Fruit fly (Drosophila melanogaster): ENCODE results near the gene sev.
A peak's percentile ranks its signal among the peaks of the same experiment; 100 is the strongest.

Gene sev

DNA sequence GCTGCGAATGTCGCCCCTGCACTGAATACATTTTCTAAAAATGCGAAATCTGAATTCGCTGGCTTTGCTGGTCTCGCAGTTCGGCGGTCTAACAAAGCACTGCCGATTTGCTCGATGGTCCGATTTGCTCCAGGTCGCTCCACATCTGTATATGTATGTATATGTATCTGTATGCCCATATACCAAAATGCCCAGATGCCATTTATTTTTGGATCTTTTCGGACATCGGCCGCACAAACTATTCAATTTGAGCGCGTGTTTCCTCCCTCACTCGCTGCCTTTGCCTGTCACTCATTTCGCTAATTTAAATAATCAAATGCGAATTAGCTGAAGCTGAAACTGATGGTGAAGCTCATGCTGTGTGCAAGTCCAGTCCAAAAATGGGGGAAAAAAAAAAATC, 23.0 kb downstream of the sev start, which contains the start of gene CG1537:
CG1537 (minus strand) TSS at position 101 of the 400 bp plus-strand sequence.
- no peak for TF ChIP-seq CG14655 (GFP tag; optimal IDR thresholded peaks at IDR 0.05)

DNA sequence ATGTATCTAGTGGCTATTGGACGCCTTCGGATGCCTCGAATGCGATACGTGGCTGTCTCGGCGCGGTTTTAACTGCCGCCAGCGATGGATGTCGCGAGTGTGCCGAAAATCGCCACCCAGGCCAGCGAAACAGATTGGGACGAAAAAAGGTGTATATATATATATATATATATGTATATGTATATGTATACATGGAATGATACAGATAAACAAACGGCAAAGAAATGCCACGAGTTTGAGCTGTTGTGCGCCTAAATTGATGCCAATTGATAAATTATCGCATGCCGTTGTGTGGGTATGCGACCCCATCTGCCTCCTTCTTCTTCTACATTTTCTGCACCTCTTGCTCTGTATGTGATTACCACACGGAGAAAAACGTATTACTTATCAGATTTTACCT, 26.6 kb downstream of the sev start, which contains the start of gene CG1545:
CG1545 (minus strand) TSS at position 101 of the 400 bp plus-strand sequence.
- TF ChIP-seq CG34367 (tag; optimal IDR thresholded peaks at IDR 0.05): no peak
- TF ChIP-seq Snoo (tag; optimal IDR thresholded peaks at IDR 0.05): no peak
- no peak for TF ChIP-seq CG10348 (GFP tag; IDR thresholded peaks at IDR 0.05)
- no peak for TF ChIP-seq CG32121 (GFP tag; IDR thresholded peaks at IDR 0.05)
- TF ChIP-seq CG12605 (GFP tag; IDR thresholded peaks at IDR 0.05): no peak

DNA sequence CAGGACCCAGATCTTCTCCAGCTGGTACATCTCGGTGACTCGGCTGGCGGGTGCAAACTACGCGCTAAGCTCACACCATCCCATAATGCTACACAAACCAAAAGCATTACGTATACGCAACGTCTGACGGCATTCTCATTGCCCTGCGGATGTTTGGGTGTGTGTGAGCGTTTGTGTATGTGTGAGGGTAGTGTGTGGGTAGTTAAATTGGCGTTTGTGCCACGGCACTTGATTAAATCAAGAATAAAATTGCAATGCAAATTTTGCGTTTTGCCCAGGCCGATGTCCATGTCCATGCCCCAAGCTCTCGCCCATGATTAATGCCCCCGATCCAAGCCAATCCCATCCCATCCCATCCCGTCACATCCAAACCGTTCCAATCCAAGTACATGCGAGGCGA, 32.6 kb downstream of the sev start, which contains the start of gene CG1552:
CG1552 (minus strand) TSS at position 101 of the 400 bp plus-strand sequence.
- no peak for TF ChIP-seq CG4496 (GFP tag; IDR thresholded peaks at IDR 0.05)
- TF ChIP-seq CG9948 (tag; optimal IDR thresholded peaks at IDR 0.05): no peak
- TF ChIP-seq CG17806 (tag; optimal IDR thresholded peaks at IDR 0.05): no peak
- TF ChIP-seq Ets98B (GFP tag; IDR thresholded peaks at IDR 0.05): no peak
- no peak for TF ChIP-seq CG10348 (GFP tag; IDR thresholded peaks at IDR 0.05)
- TF ChIP-seq CG34367 (tag; optimal IDR thresholded peaks at IDR 0.05): no peak
- no peak for TF ChIP-seq gl (tag; optimal IDR thresholded peaks at IDR 0.05)
- no peak for TF ChIP-seq CG8159 (tag; optimal IDR thresholded peaks at IDR 0.05)
- no peak for TF ChIP-seq Pif1B (GFP tag; optimal IDR thresholded peaks at IDR 0.05)
- no peak for TF ChIP-seq CG14655 (GFP tag; optimal IDR thresholded peaks at IDR 0.05)
- TF ChIP-seq Snoo (tag; optimal IDR thresholded peaks at IDR 0.05): no peak

DNA sequence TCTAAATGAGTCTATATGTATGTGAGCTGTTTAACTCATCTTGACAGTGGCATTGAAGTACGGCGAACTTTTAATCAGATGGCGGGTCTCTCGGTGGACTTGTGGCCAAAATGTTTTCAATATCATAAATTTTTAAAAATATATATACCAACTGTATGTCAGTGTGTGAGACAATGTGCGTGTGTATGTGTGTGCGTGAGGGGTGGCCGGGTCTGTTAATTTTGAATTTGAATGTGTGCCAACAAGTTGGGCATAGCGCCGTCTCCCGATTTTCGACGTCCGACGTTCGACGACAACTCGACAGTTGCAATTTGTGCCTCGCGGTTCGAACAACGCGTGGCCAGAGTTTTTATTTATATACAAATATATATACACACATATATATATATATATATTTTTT, 41.6 kb downstream of the sev start, which contains the start of gene SmydA-4:
SmydA-4 (plus strand) TSS at position 301 of the 400 bp plus-strand sequence.
- no peak for TF ChIP-seq gl (tag; optimal IDR thresholded peaks at IDR 0.05)
- peak; percentile 15; the same call in 1 of the 2 replicates for TF ChIP-seq CG32121 (GFP tag; IDR thresholded peaks at IDR 0.05)

DNA sequence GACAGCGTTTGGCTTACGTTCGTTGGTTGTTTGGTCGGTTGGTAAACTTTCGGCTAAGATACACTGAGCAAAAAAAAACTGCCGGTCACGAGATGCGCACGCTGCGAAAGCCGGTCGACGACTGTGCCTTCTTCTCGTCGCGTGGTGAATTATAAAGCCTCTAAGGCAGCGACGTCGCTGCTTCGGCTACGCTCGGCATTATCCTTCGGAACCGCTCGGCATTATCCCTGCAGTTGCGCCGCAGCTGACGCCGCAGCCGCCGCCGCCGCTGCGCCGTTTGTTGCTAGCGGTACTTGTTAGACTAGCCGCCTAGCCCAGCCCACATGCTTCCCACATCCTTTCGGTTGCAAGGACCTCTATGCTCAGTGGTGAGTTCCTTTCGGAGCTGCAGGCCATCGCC, 46.3 kb downstream of the sev start, which contains the start of gene vex:
vex (minus strand) TSS at position 114 of the 400 bp plus-strand sequence.
- TF ChIP-seq Snoo (tag; optimal IDR thresholded peaks at IDR 0.05): no peak
- TF ChIP-seq CG4496 (GFP tag; IDR thresholded peaks at IDR 0.05): no peak
- TF ChIP-seq CG32121 (GFP tag; IDR thresholded peaks at IDR 0.05): no peak
- TF ChIP-seq Ets98B (GFP tag; IDR thresholded peaks at IDR 0.05): no peak
- no peak for TF ChIP-seq D1 (tag; optimal IDR thresholded peaks at IDR 0.05)
- TF ChIP-seq CG8301 (tag; optimal IDR thresholded peaks at IDR 0.05): no peak
- TF ChIP-seq CG14655 (GFP tag; optimal IDR thresholded peaks at IDR 0.05): no peak
- no peak for TF ChIP-seq CG10348 (GFP tag; IDR thresholded peaks at IDR 0.05)
- TF ChIP-seq gl (tag; optimal IDR thresholded peaks at IDR 0.05): no peak
- no peak for TF ChIP-seq CG15710 (tag; optimal IDR thresholded peaks at IDR 0.05)
- TF ChIP-seq CG13204 (GFP tag; optimal IDR thresholded peaks at IDR 0.05): no peak
- TF ChIP-seq CG17806 (tag; optimal IDR thresholded peaks at IDR 0.05): no peak
- TF ChIP-seq rn (GFP tag; IDR thresholded peaks at IDR 0.05): no peak
- no peak for TF ChIP-seq CG34367 (tag; optimal IDR thresholded peaks at IDR 0.05)
